Worm (Caenorhabditis elegans): ENCODE results near the gene F55A4.7.

Gene F55A4.7

DNA sequence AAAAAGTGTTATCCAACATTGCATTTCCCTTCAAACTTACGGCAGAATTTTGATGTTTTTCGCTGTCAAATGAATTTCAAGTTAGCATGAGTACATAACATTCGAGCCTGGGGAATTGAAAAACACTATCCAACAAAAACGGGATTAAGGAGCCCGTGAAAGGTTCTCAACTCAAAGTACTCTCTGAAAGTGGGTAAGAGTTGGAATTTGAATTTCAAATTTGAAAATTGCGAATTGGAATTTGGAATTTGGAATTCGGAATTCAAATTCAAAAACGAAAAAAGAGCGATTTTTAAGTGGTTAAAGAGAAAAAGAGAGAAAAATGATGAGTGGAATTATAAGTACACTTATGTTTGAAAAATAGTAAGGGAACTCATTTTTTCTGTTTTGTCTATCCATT lies 47.0 kb downstream of the F55A4.7 start, which contains the start of the genes C09E10.3 and dgk-1:
TSS of gene C09E10.3 (minus strand) at position 101 of the 400 bp plus-strand sequence.
TSS of gene dgk-1 (minus strand) at position 183 of the 400 bp plus-strand sequence.
- no peak for TF ChIP-seq snpc-1.3 (tag; optimal IDR thresholded peaks at IDR 0.05; ENCODE audit: insufficient read depth)
- no peak for TF ChIP-seq ama-1 (optimal IDR thresholded peaks at IDR 0.05)
- no peak for TF ChIP-seq ama-1 (GFP tag; optimal IDR thresholded peaks at IDR 0.05)
- TF ChIP-seq ztf-18 (tag; optimal IDR thresholded peaks at IDR 0.05), result no peak
- TF ChIP-seq attf-5 (GFP tag; optimal IDR thresholded peaks at IDR 0.05), result no peak
- TF ChIP-seq hrde-1 (tag; optimal IDR thresholded peaks at IDR 0.05; ENCODE audit: borderline replicate concordance), result no peak

All from whole organism, young adult.